Worm (Caenorhabditis elegans) whole organism, L4 larva: ENCODE measurements around the gene glb-27.

Experiments
- F26F4.8 ChIP-seq: fragments of 200-800 bp; sonication (Bioruptor generic); conservative IDR thresholded peaks from 2 replicates; pipeline ENCODE4 v1.3.6; 2022; ENCODE audit warnings: missing genetic modification characterization, missing compliant biosample characterization
- T26A8.4 ChIP-seq: fragments of 200-800 bp; sonication (Bioruptor generic); IDR thresholded peaks from 2 replicates; pipeline ENCODE4 v1.3.6; 2022; ENCODE audit warnings: missing genetic modification characterization, missing compliant biosample characterization
- Y48G9A.11 ChIP-seq: fragments of 200-800 bp; sonication (Bioruptor generic); IDR thresholded peaks from 2 replicates; pipeline ENCODE4 v1.3.6; 2022; ENCODE audit warnings: missing genetic modification reagents, missing genetic modification characterization, missing compliant biosample characterization
- Y5F2A.4 ChIP-seq: fragments of 200-800 bp; sonication (Bioruptor generic); optimal IDR thresholded peaks from 2 replicates; lab custom pipeline; 2018; ENCODE audit warnings: mild to moderate bottlenecking, missing genetic modification characterization, missing compliant biosample characterization
- Y75B8A.6 ChIP-seq: fragments of 200-800 bp; sonication (Bioruptor generic); IDR thresholded peaks from 2 replicates; pipeline ENCODE4 v1.3.6; 2022; ENCODE audit warnings: missing genetic modification reagents, missing genetic modification characterization, missing compliant biosample characterization
- ZK546.5 ChIP-seq, 2 experiments: sonication (generic microtip); optimal IDR thresholded peaks; 2 replicates each; lab custom pipeline; 2017; ENCODE audit warnings: missing biosample characterization in 2 of 2, missing genetic modification characterization in 2 of 2
- ama-1 ChIP-seq: fragments of 150-350 bp; optimal IDR thresholded peaks from 2 replicates; lab custom pipeline; 2014; ENCODE audit warnings: inconsistent platforms, mixed read lengths
- ceh-28 ChIP-seq: fragments of 150-350 bp; optimal IDR thresholded peaks from 2 replicates; lab custom pipeline; 2014; ENCODE audit warnings: missing biosample characterization, missing genetic modification reagents, missing genetic modification characterization
- ceh-32 ChIP-seq: sonication (generic microtip); optimal IDR thresholded peaks from 2 replicates; lab custom pipeline; 2016; ENCODE audit warnings: mild to moderate bottlenecking, missing genetic modification characterization, missing compliant biosample characterization; ENCODE audit not compliant: poor library complexity
- ceh-44 ChIP-seq: fragments of 200-800 bp; sonication (Bioruptor generic); IDR thresholded peaks from 2 replicates; pipeline ENCODE4 v1.3.6; 2022; ENCODE audit warnings: missing genetic modification reagents, missing genetic modification characterization, missing compliant biosample characterization
- daf-12 ChIP-seq: fragments of 150-350 bp; optimal IDR thresholded peaks from 2 replicates; lab custom pipeline; 2014; ENCODE audit warnings: missing biosample characterization, missing genetic modification reagents, missing genetic modification characterization
- daf-16 ChIP-seq, 3 experiments: sonication (generic microtip); optimal IDR thresholded peaks; 2 replicates each; lab custom pipeline; 2016 to 2017; ENCODE audit warnings: missing genetic modification characterization in 3 of 3, missing genetic modification reagents in 3 of 3, mild to moderate bottlenecking in 2 of 3, missing compliant biosample characterization in 2 of 3, missing biosample characterization in 1 of 3, moderate library complexity in 1 of 3
- daf-19 ChIP-seq: fragments of 200-800 bp; sonication (Bioruptor generic); conservative IDR thresholded peaks from 2 replicates; pipeline ENCODE4 v1.3.6; 2022; ENCODE audit warnings: missing genetic modification characterization, missing compliant biosample characterization
- dmd-8 ChIP-seq: fragments of 200-800 bp; sonication (Bioruptor generic); IDR thresholded peaks from 2 replicates; pipeline ENCODE4 v1.3.6; 2022; ENCODE audit warnings: missing genetic modification characterization, missing compliant biosample characterization
- dmd-9 ChIP-seq: fragments of 200-800 bp; sonication (Bioruptor generic); IDR thresholded peaks from 2 replicates; pipeline ENCODE4 v1.3.6; 2022; ENCODE audit warnings: missing genetic modification reagents, missing genetic modification characterization, missing compliant biosample characterization
- fos-1 ChIP-seq: fragments of 150-350 bp; optimal IDR thresholded peaks from 2 replicates; lab custom pipeline; 2014; ENCODE audit warnings: missing biosample characterization, missing genetic modification characterization
- gei-8 ChIP-seq: fragments of 200-800 bp; sonication (Bioruptor generic); optimal IDR thresholded peaks from 2 replicates; lab custom pipeline; 2018; ENCODE audit warnings: mild to moderate bottlenecking, missing genetic modification characterization, missing compliant biosample characterization
- hif-1 ChIP-seq, 2 experiments: sonication (generic microtip); optimal IDR thresholded peaks; 2 replicates each; lab custom pipeline; 2016 to 2017; ENCODE audit warnings: missing compliant biosample characterization in 2 of 2, missing genetic modification characterization in 2 of 2, missing genetic modification reagents in 2 of 2, missing genotype in 2 of 2, mild to moderate bottlenecking in 1 of 2
- hlh-11 ChIP-seq: fragments of 200-800 bp; sonication (Bioruptor generic); optimal IDR thresholded peaks from 2 replicates; lab custom pipeline; 2018; ENCODE audit warnings: mild to moderate bottlenecking, missing genetic modification characterization, missing compliant biosample characterization
- jun-1 ChIP-seq: fragments of 150-350 bp; optimal IDR thresholded peaks from 2 replicates; lab custom pipeline; 2014; ENCODE audit warnings: missing biosample characterization, missing genetic modification reagents, missing genetic modification characterization
- lin-1 ChIP-seq: fragments of 200-800 bp; sonication (Bioruptor generic); IDR thresholded peaks from 2 replicates; pipeline ENCODE4 v1.3.6; 2022; ENCODE audit warnings: missing genetic modification reagents, missing genetic modification characterization, missing compliant biosample characterization
- lin-13 ChIP-seq: fragments of 150-350 bp; optimal IDR thresholded peaks from 2 replicates; lab custom pipeline; 2014; ENCODE audit warnings: missing biosample characterization, missing genetic modification reagents, missing genetic modification characterization
- lir-3 ChIP-seq: sonication (generic microtip); optimal IDR thresholded peaks from 2 replicates; lab custom pipeline; 2016; ENCODE audit warnings: mild to moderate bottlenecking, missing genetic modification characterization, missing compliant biosample characterization
- mdl-1 ChIP-seq, 2 experiments: fragments of 150-350 bp in 1 of 2; sonication (generic microtip) in 1 of 2; optimal IDR thresholded peaks; 2 replicates each; lab custom pipeline; 2014 to 2017; ENCODE audit warnings: missing biosample characterization in 2 of 2, missing genetic modification characterization in 2 of 2
- mdt-29 ChIP-seq: fragments of 200-800 bp; sonication (Bioruptor generic); IDR thresholded peaks from 2 replicates; pipeline ENCODE4 v1.3.6; 2022; ENCODE audit warnings: missing genetic modification reagents, missing genetic modification characterization, missing compliant biosample characterization
- mep-1 ChIP-seq: fragments of 150-350 bp; sonication (generic microtip); optimal IDR thresholded peaks from 3 replicates; lab custom pipeline; 2014; ENCODE audit warnings: missing biosample characterization, missing genetic modification characterization
- mes-2 ChIP-seq: sonication (generic microtip); optimal IDR thresholded peaks from 2 replicates; lab custom pipeline; 2016; ENCODE audit warnings: missing genotype, mild to moderate bottlenecking, missing genetic modification characterization, missing compliant biosample characterization; ENCODE audit not compliant: poor library complexity, severe bottlenecking
- mxl-2 ChIP-seq: fragments of 200-800 bp; sonication (Bioruptor generic); conservative IDR thresholded peaks from 2 replicates; pipeline ENCODE4 v1.3.6; 2022; ENCODE audit warnings: missing genetic modification reagents, missing genetic modification characterization, missing compliant biosample characterization
- mxl-3 ChIP-seq: fragments of 200-800 bp; sonication (Bioruptor generic); optimal IDR thresholded peaks from 2 replicates; lab custom pipeline; 2018; ENCODE audit warnings: mild to moderate bottlenecking, missing genetic modification characterization, missing compliant biosample characterization
- nhr-25 ChIP-seq: sonication (generic microtip); optimal IDR thresholded peaks from 2 replicates; lab custom pipeline; 2017; ENCODE audit warnings: missing genetic modification characterization, mild to moderate bottlenecking, missing compliant biosample characterization, antibody characterized with exemption, moderate library complexity, borderline replicate concordance; ENCODE audit not compliant: insufficient read depth
- nhr-28 ChIP-seq: fragments of 150-350 bp; optimal IDR thresholded peaks from 2 replicates; lab custom pipeline; 2014; ENCODE audit warnings: missing biosample characterization, missing genetic modification characterization
- nhr-41 ChIP-seq: fragments of 200-800 bp; sonication (Bioruptor generic); IDR thresholded peaks from 2 replicates; pipeline ENCODE4 v1.3.6; 2022; ENCODE audit warnings: missing genetic modification reagents, missing genetic modification characterization, missing compliant biosample characterization
- nhr-48 ChIP-seq: sonication (generic microtip); optimal IDR thresholded peaks from 2 replicates; lab custom pipeline; 2016; ENCODE audit warnings: mild to moderate bottlenecking, missing genetic modification characterization, missing compliant biosample characterization
- nhr-6 ChIP-seq: fragments of 150-350 bp; optimal IDR thresholded peaks from 2 replicates; lab custom pipeline; 2014; ENCODE audit warnings: missing biosample characterization, missing genetic modification characterization
- nhr-77 ChIP-seq: fragments of 150-350 bp; optimal IDR thresholded peaks from 2 replicates; lab custom pipeline; 2014; ENCODE audit warnings: missing biosample characterization, missing genetic modification characterization
- pha-4 ChIP-seq, 2 experiments: fragments of 150-350 bp in 1 of 2; fragments of 200-800 bp in 1 of 2; sonication (Bioruptor generic) in 1 of 2; IDR thresholded peaks in 1 of 2; optimal IDR thresholded peaks in 1 of 2; 2 replicates each; pipeline versions ENCODE4 v1.3.6 to Lab custom; 2014 to 2022; ENCODE audit warnings: missing genetic modification characterization in 2 of 2, missing genetic modification reagents in 2 of 2, missing biosample characterization in 1 of 2, missing compliant biosample characterization in 1 of 2
- rbr-2 ChIP-seq: sonication (generic microtip); optimal IDR thresholded peaks from 2 replicates; lab custom pipeline; 2016; ENCODE audit warnings: missing genotype, missing genetic modification characterization, missing compliant biosample characterization
- saeg-2 ChIP-seq: fragments of 200-800 bp; sonication (Bioruptor generic); IDR thresholded peaks from 2 replicates; pipeline ENCODE4 v1.3.6; 2022; ENCODE audit warnings: missing genetic modification reagents, missing genetic modification characterization, missing compliant biosample characterization
- sdz-12 ChIP-seq: fragments of 200-800 bp; sonication (Bioruptor generic); optimal IDR thresholded peaks from 2 replicates; lab custom pipeline; 2018; ENCODE audit warnings: mild to moderate bottlenecking, missing genetic modification characterization, missing compliant biosample characterization
- set-16 ChIP-seq: fragments of 200-800 bp; sonication (Bioruptor generic); IDR thresholded peaks from 2 replicates; pipeline ENCODE4 v1.3.6; 2022; ENCODE audit warnings: missing genetic modification reagents, missing genetic modification characterization, missing compliant biosample characterization
- skn-1 ChIP-seq: fragments of 150-350 bp; optimal IDR thresholded peaks from 2 replicates; lab custom pipeline; 2014; ENCODE audit warnings: missing biosample characterization, missing genetic modification characterization
- snpc-1.2 ChIP-seq: fragments of 200-800 bp; sonication (Bioruptor generic); IDR thresholded peaks from 2 replicates; pipeline ENCODE4 v1.3.6; 2022; ENCODE audit warnings: missing genetic modification reagents, missing genetic modification characterization, missing compliant biosample characterization
- snpc-4 ChIP-seq: fragments of 150-350 bp; optimal IDR thresholded peaks from 2 replicates; lab custom pipeline; 2014; ENCODE audit warnings: missing biosample characterization, missing genetic modification characterization
- tag-97 ChIP-seq: fragments of 200-800 bp; sonication (Bioruptor generic); IDR thresholded peaks from 2 replicates; pipeline ENCODE4 v1.3.6; 2022; ENCODE audit warnings: missing genetic modification characterization, missing compliant biosample characterization
- tra-1 ChIP-seq: fragments of 200-800 bp; sonication (Bioruptor generic); IDR thresholded peaks from 2 replicates; pipeline ENCODE4 v1.3.6; 2022; ENCODE audit warnings: missing genetic modification reagents, missing genetic modification characterization, missing compliant biosample characterization
- unc-130 ChIP-seq: sonication (generic microtip); optimal IDR thresholded peaks from 2 replicates; lab custom pipeline; 2016; ENCODE audit warnings: missing genetic modification reagents, missing genetic modification characterization, missing compliant biosample characterization
- zfp-3 ChIP-seq: fragments of 200-800 bp; sonication (Bioruptor generic); conservative IDR thresholded peaks from 2 replicates; pipeline ENCODE4 v1.3.6; 2022; ENCODE audit warnings: missing genetic modification reagents, missing genetic modification characterization, missing compliant biosample characterization

Gene glb-27

ce11 chrII:8569038-8569977 is 13.2 kb upstream of the glb-27 start, which contains the start of the genes col-38 and rpl-5 (continued):
- no peak for TF ChIP-seq snpc-4 (tag; lab: Kevin White, UChicago)
- TF ChIP-seq gei-8 (GFP tag; lab: Kevin White, UChicago) = no peak
- peak; percentile 92 for TF ChIP-seq mes-2 (tag; lab: Kevin White, UChicago)
- peak; percentile 0 for TF ChIP-seq jun-1
- TF ChIP-seq Y75B8A.6 (GFP tag; lab: Robert Waterston, UW) = no peak
- TF ChIP-seq snpc-1.2 (GFP tag; lab: Robert Waterston, UW) = 0 out of 2 replicates have a peak, but pooled peaks have one; percentile 15
- no peak for TF ChIP-seq ceh-28 (tag; lab: Kevin White, UChicago)
- no peak for TF ChIP-seq tag-97 (GFP tag; lab: Robert Waterston, UW)
- peak; percentile 88 for TF ChIP-seq nhr-6
- 0 out of 2 replicates have a peak, but pooled peaks have one; percentile 51 for TF ChIP-seq daf-19
- TF ChIP-seq zfp-3 (GFP tag; lab: Robert Waterston, UW) = 0 out of 2 replicates have a peak, but pooled peaks have one; percentile 65
- TF ChIP-seq Y48G9A.11 = no peak
- peak; percentile 85 for TF ChIP-seq nhr-28 (tag; lab: Kevin White, UChicago)
- peak; percentile 67 for TF ChIP-seq mxl-3 (GFP tag; lab: Kevin White, UChicago)
- no peak for TF ChIP-seq daf-12 (tag; lab: Kevin White, UChicago)
- TF ChIP-seq saeg-2 (GFP tag; lab: Robert Waterston, UW) = no peak
- TF ChIP-seq dmd-8 (GFP tag; lab: Robert Waterston, UW) = no peak
- TF ChIP-seq set-16 = no peak
- TF ChIP-seq skn-1 (tag; lab: Kevin White, UChicago) = no peak
- TF ChIP-seq lir-3 = no peak
- peak; percentile 87 for TF ChIP-seq rbr-2 (tag; lab: Kevin White, UChicago)
- TF ChIP-seq fos-1 (tag; lab: Kevin White, UChicago) = no peak
- no peak for TF ChIP-seq sdz-12 (GFP tag; lab: Kevin White, UChicago)
- TF ChIP-seq tra-1 (GFP tag; lab: Robert Waterston, UW) = no peak
- no peak for TF ChIP-seq daf-16 (GFP tag; optimal IDR thresholded peaks at IDR 0.05; lab: Kevin White, UChicago)
- peak; percentile 79 for TF ChIP-seq daf-16 (tag; optimal IDR thresholded peaks at IDR 0.05; lab: Kevin White, UChicago)
- TF ChIP-seq mep-1 = peak; percentile 92
- TF ChIP-seq ceh-44 = peak; percentile 49; the same call in 1 of the 2 replicates
- peak; percentile 69 for TF ChIP-seq T26A8.4 (GFP tag; lab: Robert Waterston, UW)
- no peak for TF ChIP-seq nhr-41 (GFP tag; lab: Robert Waterston, UW)
- peak; percentile 55 for TF ChIP-seq nhr-48 (tag; lab: Kevin White, UChicago)
- no peak for TF ChIP-seq lin-1 (GFP tag; lab: Robert Waterston, UW)
- TF ChIP-seq nhr-25 (tag; lab: Kevin White, UChicago) = peak; percentile 34
- peak; percentile 17 for TF ChIP-seq unc-130 (GFP tag; lab: Kevin White, UChicago)
- TF ChIP-seq hlh-11 (tag; lab: Kevin White, UChicago) = peak; percentile 82
- no peak for TF ChIP-seq mxl-2 (GFP tag; lab: Robert Waterston, UW)
- TF ChIP-seq Y5F2A.4 (GFP tag; lab: Kevin White, UChicago) = no peak
- TF ChIP-seq dmd-9 (GFP tag; lab: Robert Waterston, UW) = no peak
- peak; percentile 26 to 93 for TF ChIP-seq ZK546.5 (tag; optimal IDR thresholded peaks at IDR 0.05; lab: Kevin White, UChicago)
- no peak for TF ChIP-seq F26F4.8
- TF ChIP-seq mdl-1 (tag; optimal IDR thresholded peaks at IDR 0.05; lab: Kevin White, UChicago) = peak in 1 of 2 experiments; percentile 19
- TF ChIP-seq pha-4 (GFP tag; IDR thresholded peaks at IDR 0.05; lab: Robert Waterston, UW) = no peak
- TF ChIP-seq pha-4 (tag; optimal IDR thresholded peaks at IDR 0.05; lab: Kevin White, UChicago) = peak; percentile 84
- no peak for TF ChIP-seq mdt-29 (GFP tag; lab: Robert Waterston, UW)
- peak; percentile 65 for TF ChIP-seq ama-1
- no peak for TF ChIP-seq ceh-32 (tag; lab: Kevin White, UChicago)
- TF ChIP-seq lin-13 (GFP tag; lab: Kevin White, UChicago) = peak; percentile 72
- peak; percentile 93 for TF ChIP-seq nhr-77 (tag; lab: Kevin White, UChicago)
- peak in 1 of 2 experiments; percentile 78 for TF ChIP-seq hif-1 (tag; optimal IDR thresholded peaks at IDR 0.05; lab: Kevin White, UChicago)
